Fruit fly (Drosophila melanogaster): ENCODE data around the gene ais.

Gene ais

DNA sequence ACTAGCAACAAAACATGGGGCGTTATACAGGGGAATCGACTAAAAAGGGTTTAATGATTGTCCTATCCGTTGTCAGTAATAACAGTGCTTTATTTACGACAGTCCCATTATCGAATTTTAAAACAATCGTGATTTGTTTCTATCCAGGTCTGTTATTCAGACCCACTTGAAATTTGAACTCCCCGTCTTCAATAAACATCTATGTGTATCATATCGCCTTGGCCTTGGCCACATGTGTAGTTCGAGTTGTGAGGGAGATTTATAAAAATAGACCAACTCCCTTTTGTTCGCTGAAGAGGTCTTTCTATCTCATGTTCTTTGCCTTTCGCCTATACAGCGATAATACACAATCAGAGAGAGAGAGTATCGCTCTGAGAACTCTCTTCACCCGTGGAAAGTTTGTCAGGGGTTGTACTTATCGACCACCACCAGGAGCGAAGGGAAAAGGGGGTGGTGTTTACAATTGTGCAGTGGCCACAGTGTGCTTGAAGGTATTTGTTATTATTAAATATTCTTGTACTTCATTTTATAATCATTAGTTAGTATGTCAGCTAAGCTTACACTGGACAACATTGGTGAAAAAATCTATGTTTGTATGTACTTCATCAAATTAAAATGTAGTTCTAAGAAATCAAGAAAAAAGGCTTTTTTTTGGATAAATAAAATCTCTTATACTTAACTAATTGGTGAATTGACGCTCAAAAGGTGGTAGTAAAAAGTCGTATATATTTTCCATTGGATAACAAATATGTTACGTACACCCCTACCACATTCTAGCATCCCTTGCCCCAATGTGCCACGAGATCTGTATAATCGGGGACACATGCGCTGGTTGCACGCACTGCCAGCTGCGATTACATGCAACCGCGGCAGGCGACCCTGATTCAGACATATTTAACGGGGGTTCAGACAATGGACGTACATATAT is 47.1 kb downstream of the ais start (continued):
- no peak for TF ChIP-seq CG14014 (GFP tag; IDR thresholded peaks at IDR 0.05)
- TF ChIP-seq CG1024 (GFP tag; IDR thresholded peaks at IDR 0.05): peak; percentile 45; the same call in 1 of the 2 replicates
- TF ChIP-seq scrt (GFP tag; optimal IDR thresholded peaks at IDR 0.05): peak; percentile 14
- TF ChIP-seq CG4820 (GFP tag; optimal IDR thresholded peaks at IDR 0.05): peak; percentile 83
- TF ChIP-seq ci (GFP tag; IDR thresholded peaks at IDR 0.05): 0 out of 3 replicates have a peak, but pooled peaks have one; percentile 13
- TF ChIP-seq nerfin-1 (tag; optimal IDR thresholded peaks at IDR 0.05): peak; percentile 85
- TF ChIP-seq jing (GFP tag; optimal IDR thresholded peaks at IDR 0.05): peak; percentile 67
- peak; percentile 90 for TF ChIP-seq CG33557 (GFP tag; optimal IDR thresholded peaks at IDR 0.05)
- peak; percentile 2 for TF ChIP-seq psq (GFP tag; optimal IDR thresholded peaks at IDR 0.05)
- TF ChIP-seq fd64A (GFP tag; optimal IDR thresholded peaks at IDR 0.05): peak; percentile 45
- TF ChIP-seq Drgx (GFP tag; IDR thresholded peaks at IDR 0.05): peak; percentile 36; the same call in 1 of the 2 replicates
- TF ChIP-seq HLH54F (GFP tag; optimal IDR thresholded peaks at IDR 0.05): peak; percentile 22
- peak; percentile 54 for TF ChIP-seq tgo (GFP tag; IDR thresholded peaks at IDR 0.05)
- TF ChIP-seq peb (GFP tag; IDR thresholded peaks at IDR 0.05): peak; percentile 69
- TF ChIP-seq gfzf (GFP tag; optimal IDR thresholded peaks at IDR 0.05): no peak
- peak; percentile 85 for TF ChIP-seq Xrp1 (GFP tag; IDR thresholded peaks at IDR 0.05)
- peak; percentile 5 for TF ChIP-seq NfI (GFP tag; optimal IDR thresholded peaks at IDR 0.05)
- peak; percentile 85 for TF ChIP-seq CG10267 (tag; optimal IDR thresholded peaks at IDR 0.05)
- peak; percentile 71 for TF ChIP-seq esg (GFP tag; conservative IDR thresholded peaks at IDR 0.05)
- peak; percentile 87 for TF ChIP-seq gcm (GFP tag; optimal IDR thresholded peaks at IDR 0.05)
- TF ChIP-seq ham (GFP tag; IDR thresholded peaks at IDR 0.05): no peak
- peak; percentile 51 for TF ChIP-seq CG3065 (GFP tag; optimal IDR thresholded peaks at IDR 0.05)
- TF ChIP-seq CG1603 (tag; optimal IDR thresholded peaks at IDR 0.05): peak; percentile 46
- peak; percentile 70 for TF ChIP-seq onecut (GFP tag; IDR thresholded peaks at IDR 0.05)
- TF ChIP-seq slbo (GFP tag; IDR thresholded peaks at IDR 0.05): no peak
- TF ChIP-seq gt (GFP tag; IDR thresholded peaks at IDR 0.05): peak; percentile 46
- TF ChIP-seq sens-2 (GFP tag; IDR thresholded peaks at IDR 0.05): peak; percentile 55; the same call in 1 of the 2 replicates
- TF ChIP-seq CG15601 (tag; optimal IDR thresholded peaks at IDR 0.05): peak; percentile 82
- TF ChIP-seq disco-r (GFP tag; optimal IDR thresholded peaks at IDR 0.05): peak; percentile 38
- peak; percentile 67; the same call in 3 of the 4 replicates for TF ChIP-seq Gug (GFP tag; IDR thresholded peaks at IDR 0.05)
- TF ChIP-seq Sry-β (GFP tag; optimal IDR thresholded peaks at IDR 0.05): peak; percentile 17
- TF ChIP-seq Stat92E (GFP tag; optimal IDR thresholded peaks at IDR 0.05): peak in 1 of 3 experiments; percentile 77
- no peak for TF ChIP-seq abd-A (tag; optimal IDR thresholded peaks at IDR 0.05)
- TF ChIP-seq sqz (GFP tag; optimal IDR thresholded peaks at IDR 0.05): peak; percentile 70
- peak; percentile 32 for TF ChIP-seq CG9609 (GFP tag; optimal IDR thresholded peaks at IDR 0.05)
- no peak for TF ChIP-seq pan (optimal IDR thresholded peaks at IDR 0.05)
- peak in 1 of 2 experiments; percentile 37 for TF ChIP-seq pan (GFP tag; optimal IDR thresholded peaks at IDR 0.05 in 1 of 2, IDR thresholded peaks at IDR 0.05 in 1 of 2)
- peak; percentile 49 for TF ChIP-seq salm (tag; optimal IDR thresholded peaks at IDR 0.05)
- peak; percentile 88 for TF ChIP-seq CG2875 (GFP tag; optimal IDR thresholded peaks at IDR 0.05)
- TF ChIP-seq CG6654 (GFP tag; optimal IDR thresholded peaks at IDR 0.05): peak; percentile 75
- peak; percentile 6 for TF ChIP-seq en (GFP tag; optimal IDR thresholded peaks at IDR 0.05)
- peak; percentile 93 for TF ChIP-seq CG9727 (GFP tag; optimal IDR thresholded peaks at IDR 0.05)
- TF ChIP-seq gem (tag; optimal IDR thresholded peaks at IDR 0.05): peak; percentile 92
- TF ChIP-seq CG4707 (GFP tag; optimal IDR thresholded peaks at IDR 0.05): peak; percentile 36
- TF ChIP-seq CG7271 (tag; optimal IDR thresholded peaks at IDR 0.05): no peak
- TF ChIP-seq CG7357 (GFP tag; IDR thresholded peaks at IDR 0.05): peak; percentile 59; the same call in 1 of the 3 replicates
- peak; percentile 74 for TF ChIP-seq Usf (GFP tag; optimal IDR thresholded peaks at IDR 0.05)
- TF ChIP-seq mirr (GFP tag; optimal IDR thresholded peaks at IDR 0.05): no peak

Data from whole organism, embryonic.